Worm (Caenorhabditis elegans) whole organism, L3 larva: ENCODE measurements around the gene cyp-35B3.

Source experiments
- R02D3.7 ChIP-seq: fragments of 150-350 bp; optimal IDR thresholded peaks from 2 replicates; lab custom pipeline; 2014; ENCODE audit warnings: missing biosample characterization, missing genetic modification characterization
- aly-2 ChIP-seq: fragments of 150-350 bp; optimal IDR thresholded peaks from 2 replicates; lab custom pipeline; 2014; ENCODE audit warnings: missing biosample characterization, missing genetic modification characterization
- elt-3 ChIP-seq, 3 experiments: fragments of 150-350 bp in 1 of 3; sonication (generic microtip) in 2 of 3; optimal IDR thresholded peaks; 2 replicates in 2 of 3; 4 replicates in 1 of 3; lab custom pipeline; 2014 to 2017; ENCODE audit warnings: missing biosample characterization in 3 of 3, missing genetic modification characterization in 3 of 3
- nhr-77 ChIP-seq: fragments of 150-350 bp; optimal IDR thresholded peaks from 2 replicates; lab custom pipeline; 2014; ENCODE audit warnings: missing biosample characterization, missing genetic modification characterization
- pqm-1 ChIP-seq: fragments of 150-350 bp; optimal IDR thresholded peaks from 2 replicates; lab custom pipeline; 2017; ENCODE audit warnings: missing biosample characterization, missing genetic modification characterization, inconsistent platforms
- sea-2 ChIP-seq: fragments of 150-350 bp; sonication (generic microtip); optimal IDR thresholded peaks from 4 replicates; lab custom pipeline; 2014; ENCODE audit warnings: missing biosample characterization, missing genetic modification reagents, missing genetic modification characterization
- unc-39 ChIP-seq: sonication (generic microtip); optimal IDR thresholded peaks from 4 replicates; lab custom pipeline; 2017; ENCODE audit warnings: missing biosample characterization, missing genetic modification characterization
- unc-62 ChIP-seq: fragments of 150-350 bp; sonication (generic microtip); optimal IDR thresholded peaks from 4 replicates; lab custom pipeline; 2014; ENCODE audit warnings: missing biosample characterization, missing genetic modification reagents, missing genetic modification characterization

ce11 chrV:3919289-3919688 is 25.9 kb upstream of the cyp-35B3 start, which contains the start of gene srx-66:
- TF ChIP-seq nhr-77 (no peak), aly-2 (tag; lab: Kevin White, UChicago) (no peak), sea-2 (GFP tag; lab: Kevin White, UChicago) (no peak), pqm-1 (tag; lab: Kevin White, UChicago) (no peak), unc-39 (tag; lab: Kevin White, UChicago) (no peak), R02D3.7 (tag; lab: Kevin White, UChicago) (no peak), unc-62 (no peak), elt-3 (tag; optimal IDR thresholded peaks at IDR 0.05; lab: Kevin White, UChicago) (no peak)
